Worm (Caenorhabditis elegans) whole organism, L1 larva: Measurements from ENCODE around the gene cyp-13A5.
A peak's percentile ranks its signal among the peaks of the same experiment; 100 is the strongest.

Experiments
- C04F5.9 ChIP-seq: sonication (generic microtip); optimal IDR thresholded peaks from 2 replicates; lab custom pipeline; 2016; ENCODE audit warnings: missing genetic modification characterization, missing compliant biosample characterization
- Y116A8C.19 ChIP-seq: sonication (generic microtip); optimal IDR thresholded peaks from 2 replicates; lab custom pipeline; 2016; ENCODE audit warnings: missing compliant biosample characterization, missing genetic modification characterization, borderline replicate concordance
- aha-1 ChIP-seq: fragments of 150-350 bp; optimal IDR thresholded peaks from 2 replicates; lab custom pipeline; 2014; ENCODE audit warnings: missing biosample characterization, missing genetic modification characterization
- aly-2 ChIP-seq: fragments of 150-350 bp; optimal IDR thresholded peaks from 2 replicates; lab custom pipeline; 2014; ENCODE audit warnings: missing biosample characterization, missing genetic modification characterization
- ceh-63 ChIP-seq: fragments of 200-800 bp; sonication (Bioruptor generic); optimal IDR thresholded peaks from 2 replicates; lab custom pipeline; 2018; ENCODE audit warnings: mild to moderate bottlenecking, missing genetic modification characterization, missing compliant biosample characterization
- ceh-8 ChIP-seq: fragments of 200-800 bp; sonication (Bioruptor generic); optimal IDR thresholded peaks from 2 replicates; lab custom pipeline; 2018; ENCODE audit warnings: mild to moderate bottlenecking, missing genetic modification characterization, moderate library complexity, missing compliant biosample characterization
- ceh-88 ChIP-seq: fragments of 200-800 bp; sonication (Bioruptor generic); IDR thresholded peaks from 2 replicates; pipeline ENCODE4 v1.3.6; 2022; ENCODE audit warnings: missing genetic modification characterization, missing compliant biosample characterization
- ceh-90 ChIP-seq: sonication (generic microtip); optimal IDR thresholded peaks from 2 replicates; lab custom pipeline; 2016; ENCODE audit warnings: missing genetic modification characterization, missing compliant biosample characterization
- dpl-1 ChIP-seq, 3 experiments: fragments of 150-350 bp in 2 of 3; sonication (generic microtip) in 1 of 3; optimal IDR thresholded peaks; 2 replicates each; lab custom pipeline; 2014 to 2017; ENCODE audit warnings: missing biosample characterization in 3 of 3, missing genetic modification characterization in 3 of 3, missing genetic modification reagents in 3 of 3
- efl-1 ChIP-seq, 4 experiments: fragments of 150-350 bp; optimal IDR thresholded peaks in 3 of 4; peaks in 1 of 4; 1 replicate in 1 of 4; 2 replicates in 3 of 4; lab custom pipeline; 2014; ENCODE audit warnings: missing biosample characterization in 2 of 4, missing genetic modification characterization in 2 of 4, missing genetic modification reagents in 2 of 4
- egl-27 ChIP-seq, 2 experiments: fragments of 150-350 bp in 1 of 2; sonication (generic microtip); optimal IDR thresholded peaks; 3 replicates each; lab custom pipeline; 2017 to 2018; ENCODE audit warnings: missing biosample characterization in 2 of 2, missing genetic modification characterization in 2 of 2, missing genetic modification reagents in 2 of 2
- elt-2 ChIP-seq: sonication (generic microtip); optimal IDR thresholded peaks from 2 replicates; lab custom pipeline; 2016; ENCODE audit warnings: missing genetic modification characterization, mild to moderate bottlenecking, inconsistent platforms, missing compliant biosample characterization, missing genetic modification reagents
- ets-5 ChIP-seq: fragments of 200-800 bp; sonication (Bioruptor generic); IDR thresholded peaks from 2 replicates; pipeline ENCODE4 v1.3.6; 2022; ENCODE audit warnings: missing genetic modification characterization, missing compliant biosample characterization
- fkh-10 ChIP-seq: sonication (generic microtip); optimal IDR thresholded peaks from 2 replicates; lab custom pipeline; 2017; ENCODE audit warnings: missing biosample characterization, missing genetic modification reagents, missing genetic modification characterization
- fkh-8 ChIP-seq: sonication (generic microtip); optimal IDR thresholded peaks from 2 replicates; lab custom pipeline; 2016; ENCODE audit warnings: mild to moderate bottlenecking, missing genetic modification characterization, missing compliant biosample characterization
- fos-1 ChIP-seq: fragments of 150-350 bp; optimal IDR thresholded peaks from 2 replicates; lab custom pipeline; 2014; ENCODE audit warnings: missing biosample characterization, missing genetic modification characterization
- grh-1 ChIP-seq: fragments of 200-800 bp; sonication (Bioruptor generic); IDR thresholded peaks from 2 replicates; pipeline ENCODE4 v1.3.6; 2022; ENCODE audit warnings: missing genetic modification reagents, missing genetic modification characterization, missing compliant biosample characterization
- hpl-2 ChIP-seq: fragments of 150-350 bp; optimal IDR thresholded peaks from 2 replicates; lab custom pipeline; 2014; ENCODE audit warnings: missing biosample characterization, missing genetic modification reagents, missing genetic modification characterization
- irx-1 ChIP-seq: sonication (generic microtip); optimal IDR thresholded peaks from 2 replicates; lab custom pipeline; 2016; ENCODE audit warnings: missing genetic modification characterization, missing compliant biosample characterization
- lin-14 ChIP-seq: fragments of 200-800 bp; sonication (Bioruptor generic); optimal IDR thresholded peaks from 2 replicates; lab custom pipeline; 2018; ENCODE audit warnings: mild to moderate bottlenecking, missing genetic modification characterization, moderate library complexity, missing compliant biosample characterization
- lin-35 ChIP-seq, 2 experiments: fragments of 150-350 bp; optimal IDR thresholded peaks; 2 replicates each; lab custom pipeline; 2014; ENCODE audit warnings: missing biosample characterization in 2 of 2, missing genetic modification characterization in 2 of 2, missing genetic modification reagents in 2 of 2
- lin-39 ChIP-seq: fragments of 150-350 bp; optimal IDR thresholded peaks from 2 replicates; lab custom pipeline; 2014; ENCODE audit warnings: missing biosample characterization, missing genetic modification reagents, missing genetic modification characterization
- nhr-12 ChIP-seq: sonication (generic microtip); optimal IDR thresholded peaks from 2 replicates; lab custom pipeline; 2017; ENCODE audit warnings: missing biosample characterization, missing genetic modification characterization
- nhr-20 ChIP-seq: sonication (generic microtip); optimal IDR thresholded peaks from 2 replicates; lab custom pipeline; 2016; ENCODE audit warnings: mild to moderate bottlenecking, missing genetic modification characterization, missing compliant biosample characterization
- nhr-237 ChIP-seq: fragments of 150-350 bp; optimal IDR thresholded peaks from 2 replicates; lab custom pipeline; 2014; ENCODE audit warnings: missing biosample characterization, missing genetic modification characterization
- nhr-28 ChIP-seq: fragments of 150-350 bp; optimal IDR thresholded peaks from 2 replicates; lab custom pipeline; 2014; ENCODE audit warnings: missing biosample characterization, missing genetic modification characterization
- nhr-47 ChIP-seq: sonication (generic microtip); optimal IDR thresholded peaks from 2 replicates; lab custom pipeline; 2016; ENCODE audit warnings: mild to moderate bottlenecking, missing genetic modification characterization, moderate library complexity, missing compliant biosample characterization
- nhr-71 ChIP-seq: sonication (generic microtip); optimal IDR thresholded peaks from 2 replicates; lab custom pipeline; 2016; ENCODE audit warnings: mild to moderate bottlenecking, missing genetic modification characterization, moderate library complexity, missing compliant biosample characterization
- nhr-76 ChIP-seq: sonication (generic microtip); optimal IDR thresholded peaks from 2 replicates; lab custom pipeline; 2017; ENCODE audit warnings: missing biosample characterization, missing genetic modification characterization
- nhr-85 ChIP-seq: sonication (generic microtip); peaks from one replicate; lab custom pipeline; 2016; ENCODE audit warnings: missing genetic modification characterization, inconsistent platforms, missing compliant biosample characterization
- nhr-90 ChIP-seq: sonication (generic microtip); optimal IDR thresholded peaks from 2 replicates; lab custom pipeline; 2016; ENCODE audit warnings: mild to moderate bottlenecking, missing genetic modification characterization, missing compliant biosample characterization; ENCODE audit not compliant: poor library complexity
- skn-1 ChIP-seq: fragments of 150-350 bp; optimal IDR thresholded peaks from 2 replicates; lab custom pipeline; 2014; ENCODE audit warnings: missing biosample characterization, missing genetic modification characterization
- snpc-4 ChIP-seq: fragments of 150-350 bp; optimal IDR thresholded peaks from 2 replicates; lab custom pipeline; 2014; ENCODE audit warnings: missing biosample characterization, missing genetic modification characterization
- snu-23 ChIP-seq: sonication (generic microtip); optimal IDR thresholded peaks from 2 replicates; lab custom pipeline; 2016; ENCODE audit warnings: missing genetic modification characterization, missing compliant biosample characterization
- sox-4 ChIP-seq: sonication (generic microtip); optimal IDR thresholded peaks from 2 replicates; lab custom pipeline; 2016; ENCODE audit warnings: missing genetic modification characterization, missing compliant biosample characterization
- tbx-2 ChIP-seq: sonication (generic microtip); optimal IDR thresholded peaks from 2 replicates; lab custom pipeline; 2016; ENCODE audit warnings: missing genetic modification characterization, missing compliant biosample characterization
- tlp-1 ChIP-seq: fragments of 150-350 bp; optimal IDR thresholded peaks from 2 replicates; lab custom pipeline; 2014; ENCODE audit warnings: missing biosample characterization, missing genetic modification characterization
- unc-30 ChIP-seq: sonication (generic microtip); optimal IDR thresholded peaks from 2 replicates; lab custom pipeline; 2017; ENCODE audit warnings: missing biosample characterization, missing genetic modification characterization
- unc-62 ChIP-seq: fragments of 150-350 bp; optimal IDR thresholded peaks from 2 replicates; lab custom pipeline; 2014; ENCODE audit warnings: missing biosample characterization, missing genetic modification reagents, missing genetic modification characterization
- unc-86 ChIP-seq: sonication (generic microtip); optimal IDR thresholded peaks from 2 replicates; lab custom pipeline; 2016; ENCODE audit warnings: missing genetic modification characterization, missing compliant biosample characterization
- unc-98 ChIP-seq: fragments of 200-800 bp; sonication (Bioruptor generic); IDR thresholded peaks from 2 replicates; pipeline ENCODE4 v1.3.6; 2022; ENCODE audit warnings: missing genetic modification characterization, missing compliant biosample characterization
- vab-15 ChIP-seq: sonication (generic microtip); optimal IDR thresholded peaks from 2 replicates; lab custom pipeline; 2017; ENCODE audit warnings: missing genotype, mild to moderate bottlenecking, missing genetic modification characterization, missing compliant biosample characterization
- xbp-1 ChIP-seq: sonication (generic microtip); optimal IDR thresholded peaks from 2 replicates; lab custom pipeline; 2016; ENCODE audit warnings: missing genetic modification characterization, missing compliant biosample characterization
- zag-1 ChIP-seq: fragments of 150-350 bp; optimal IDR thresholded peaks from 2 replicates; lab custom pipeline; 2014; ENCODE audit warnings: missing biosample characterization, missing genetic modification characterization
- ztf-11 ChIP-seq, 2 experiments: sonication (generic microtip); optimal IDR thresholded peaks; 2 replicates each; lab custom pipeline; 2016 to 2017; ENCODE audit warnings: missing genetic modification characterization in 2 of 2, missing biosample characterization in 1 of 2, missing compliant biosample characterization in 1 of 2
- ztf-4 ChIP-seq: fragments of 150-350 bp; optimal IDR thresholded peaks from 2 replicates; lab custom pipeline; 2014; ENCODE audit warnings: missing biosample characterization, missing genetic modification characterization

cyp-13A5 gene

ce11 chrII:9781842-9782241, 18.3 kb downstream of the cyp-13A5 start, which contains the start of gene cyp-13A1:
cyp-13A1 (minus strand) TSS chrII:9781997.
- peak; percentile 29 for TF ChIP-seq elt-2 (tag; lab: Kevin White, UChicago)
- no peak for TF ChIP-seq dpl-1 (GFP tag; optimal IDR thresholded peaks at IDR 0.05; lab: Kevin White, UChicago)
- TF ChIP-seq nhr-47, result no peak
- TF ChIP-seq fkh-10 (GFP tag; lab: Kevin White, UChicago), result no peak
- no peak for TF ChIP-seq tbx-2 (tag; lab: Kevin White, UChicago)
- TF ChIP-seq ets-5 (GFP tag; lab: Robert Waterston, UW), result no peak
- TF ChIP-seq nhr-20 (tag; lab: Kevin White, UChicago), result peak; percentile 38
- no peak for TF ChIP-seq lin-39 (tag; lab: Kevin White, UChicago)
- TF ChIP-seq ceh-63, result no peak
- TF ChIP-seq, all 84 proteins: peak for 2

DNA sequence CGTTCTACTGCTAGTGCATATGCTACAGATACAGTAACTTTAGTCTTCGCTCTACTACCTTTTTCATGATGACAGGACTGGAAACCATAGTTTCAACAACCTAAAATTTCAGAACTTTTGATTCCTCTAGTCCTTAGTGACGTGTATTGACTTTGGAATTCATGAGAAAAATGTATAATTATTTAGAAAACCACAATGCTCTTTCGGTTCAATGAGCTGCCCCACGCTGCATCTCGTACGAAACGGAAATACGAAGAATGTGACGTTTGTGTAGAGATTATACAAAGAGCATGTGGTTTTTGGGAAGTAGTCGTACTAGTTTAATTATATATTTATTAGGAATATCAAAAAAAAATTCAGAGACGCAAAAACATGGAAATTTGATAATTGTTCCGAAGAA, 21.7 kb downstream of the cyp-13A5 start:
- TF ChIP-seq xbp-1, result peak; percentile 2
- no peak for TF ChIP-seq aly-2
- TF ChIP-seq unc-30 (tag; lab: Kevin White, UChicago), result no peak
- peak; percentile 52 for TF ChIP-seq nhr-71 (tag; lab: Kevin White, UChicago)
- no peak for TF ChIP-seq elt-2 (tag; lab: Kevin White, UChicago)
- TF ChIP-seq sox-4 (tag; lab: Kevin White, UChicago), result peak; percentile 52
- peak; percentile 62 for TF ChIP-seq fkh-8
- TF ChIP-seq vab-15, result no peak
- no peak for TF ChIP-seq lin-39 (tag; lab: Kevin White, UChicago)
- no peak for TF ChIP-seq dpl-1 (GFP tag; optimal IDR thresholded peaks at IDR 0.05; lab: Kevin White, UChicago)
- no peak for TF ChIP-seq fkh-10 (GFP tag; lab: Kevin White, UChicago)
- TF ChIP-seq unc-62 (GFP tag; lab: Kevin White, UChicago), result no peak
- no peak for TF ChIP-seq nhr-20 (tag; lab: Kevin White, UChicago)
- peak; percentile 32 for TF ChIP-seq nhr-47
- TF ChIP-seq ceh-8 (GFP tag; lab: Kevin White, UChicago), result no peak
- no peak for TF ChIP-seq skn-1 (tag; lab: Kevin White, UChicago)
- peak; percentile 29 for TF ChIP-seq lin-14

DNA sequence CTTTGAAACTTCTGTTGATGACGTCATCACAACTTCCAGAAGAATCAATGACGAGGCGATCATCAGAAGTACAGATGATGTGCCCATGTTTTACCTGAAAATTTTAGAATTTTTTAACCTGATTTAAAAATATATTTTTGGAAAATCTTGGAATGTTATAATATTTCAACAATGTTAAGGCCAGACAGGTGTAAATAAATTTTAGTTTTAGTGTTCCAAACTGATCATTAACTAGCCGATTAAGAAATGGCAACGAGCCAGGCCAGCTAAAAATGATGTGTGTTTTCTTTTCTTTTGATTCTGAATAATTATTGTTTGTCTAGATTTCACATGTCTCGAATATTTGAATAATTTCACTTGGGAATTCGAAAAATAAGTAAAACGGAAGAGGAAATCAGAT, 24.4 kb downstream of the cyp-13A5 start, which contains the start of gene T10B9.9:
T10B9.9 (minus strand) TSS at position 101 of the 400 bp plus-strand sequence.
- TF ChIP-seq snu-23 (GFP tag; lab: Kevin White, UChicago) (no peak), grh-1 (GFP tag; lab: Robert Waterston, UW) (no peak), ztf-4 (tag; lab: Kevin White, UChicago) (no peak), skn-1 (tag; lab: Kevin White, UChicago) (no peak), hpl-2 (GFP tag; lab: Kevin White, UChicago) (no peak), nhr-76 (tag; lab: Kevin White, UChicago) (no peak), C04F5.9 (tag; lab: Kevin White, UChicago) (no peak), nhr-85 (tag; lab: Kevin White, UChicago) (no peak)
- TF ChIP-seq, all 84 proteins: peak for 0

DNA sequence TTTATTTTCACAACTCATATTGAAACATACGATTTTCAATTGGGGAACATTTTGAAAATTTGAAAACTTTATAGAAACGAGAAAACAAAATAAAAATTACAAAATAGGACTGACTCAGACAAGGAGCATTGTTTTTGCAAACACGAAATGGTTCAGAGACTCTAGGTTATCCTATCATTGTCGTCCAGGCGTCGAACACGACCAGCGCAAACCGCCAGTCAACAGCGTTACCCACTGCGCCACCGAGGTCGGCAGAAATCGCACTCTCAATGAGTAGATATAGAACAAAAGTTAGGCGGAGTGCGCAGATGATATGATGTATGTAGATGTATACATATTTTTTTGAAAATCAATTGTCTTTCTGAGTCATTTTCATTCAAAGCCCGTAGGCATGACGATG, 25.5 kb downstream of the cyp-13A5 start:
- TF ChIP-seq ztf-4 (tag; lab: Kevin White, UChicago) (no peak), unc-62 (GFP tag; lab: Kevin White, UChicago) (no peak), aly-2 (peak; percentile 42), tlp-1 (tag; lab: Kevin White, UChicago) (no peak), nhr-237 (tag; lab: Kevin White, UChicago) (no peak), efl-1 (optimal IDR thresholded peaks at IDR 0.05; lab: Kevin White, UChicago) (peak; percentile 35 to 52), efl-1 (GFP tag; optimal IDR thresholded peaks at IDR 0.05 in 1 of 2; lab: Kevin White, UChicago) (peak; percentile 41 to 93), dpl-1 (GFP tag; optimal IDR thresholded peaks at IDR 0.05; lab: Kevin White, UChicago) (peak in 2 of 3 experiments; percentile 49 to 53), ceh-90 (tag; lab: Kevin White, UChicago) (no peak), irx-1 (tag; lab: Kevin White, UChicago) (peak; percentile 61), Y116A8C.19 (no peak), ceh-63 (no peak), nhr-28 (tag; lab: Kevin White, UChicago) (no peak), lin-35 (GFP tag; optimal IDR thresholded peaks at IDR 0.05; lab: Kevin White, UChicago) (peak; percentile 48 to 68), nhr-12 (tag; lab: Kevin White, UChicago) (no peak), ztf-11 (tag; optimal IDR thresholded peaks at IDR 0.05; lab: Kevin White, UChicago) (peak in 1 of 2 experiments; percentile 71), zag-1 (tag; lab: Kevin White, UChicago) (no peak), egl-27 (tag; optimal IDR thresholded peaks at IDR 0.05; lab: Kevin White, UChicago) (no peak), elt-2 (tag; lab: Kevin White, UChicago) (peak; percentile 41), snpc-4 (tag; lab: Kevin White, UChicago) (peak; percentile 37), fos-1 (no peak), ceh-88 (GFP tag; lab: Robert Waterston, UW) (peak; percentile 61; the same call in 1 of the 2 replicates), aha-1 (tag; lab: Kevin White, UChicago) (no peak), unc-86 (peak; percentile 41), unc-98 (GFP tag; lab: Robert Waterston, UW) (no peak), nhr-90 (tag; lab: Kevin White, UChicago) (peak; percentile 76)
